Fruit fly (Drosophila melanogaster) ovary, adult (tissue): ENCODE data around the gene CG7102.

Source experiments
- CG17801 ChIP-seq: fragments of 200-800 bp; optimal IDR thresholded peaks from 2 replicates; lab custom pipeline; 2019; ENCODE audit warnings: missing biosample characterization, mild to moderate bottlenecking, missing genetic modification characterization, moderate library complexity; ENCODE audit not compliant: partially characterized antibody

The CG7102 gene

DNA sequence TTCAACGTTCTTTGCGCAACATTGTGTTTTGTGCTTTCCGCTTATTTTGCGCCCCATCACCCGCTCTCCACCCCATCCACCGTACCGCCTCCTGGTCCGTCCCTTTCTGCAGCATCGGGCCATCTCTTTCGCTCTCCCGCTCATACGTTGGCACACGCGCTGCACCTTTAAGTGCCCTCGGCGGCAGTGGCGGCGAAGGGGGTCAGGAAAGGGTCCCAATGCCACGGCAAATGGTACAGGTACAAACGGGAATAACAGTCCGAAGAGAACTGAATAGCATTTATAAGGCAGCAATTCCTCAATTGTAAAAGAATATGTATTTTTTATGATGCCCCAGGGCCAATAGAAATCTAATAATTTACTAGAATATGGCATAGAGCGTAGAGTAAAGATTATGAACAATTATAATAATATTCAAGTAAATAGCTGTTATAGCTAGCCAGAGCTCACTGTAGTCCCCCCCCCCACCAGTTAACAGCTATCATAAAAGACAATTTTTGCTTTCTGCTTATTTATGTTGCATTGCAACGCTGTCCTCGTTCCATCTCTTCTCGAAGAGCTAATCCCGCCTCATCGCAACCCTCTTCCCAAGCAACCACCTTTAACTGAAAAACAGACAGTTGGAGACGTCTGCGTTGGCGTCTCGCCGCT lies 24.0 kb upstream of the CG7102 start:
- no peak for TF ChIP-seq CG17801 (GFP tag; lab: Kevin White, UChicago)

DNA sequence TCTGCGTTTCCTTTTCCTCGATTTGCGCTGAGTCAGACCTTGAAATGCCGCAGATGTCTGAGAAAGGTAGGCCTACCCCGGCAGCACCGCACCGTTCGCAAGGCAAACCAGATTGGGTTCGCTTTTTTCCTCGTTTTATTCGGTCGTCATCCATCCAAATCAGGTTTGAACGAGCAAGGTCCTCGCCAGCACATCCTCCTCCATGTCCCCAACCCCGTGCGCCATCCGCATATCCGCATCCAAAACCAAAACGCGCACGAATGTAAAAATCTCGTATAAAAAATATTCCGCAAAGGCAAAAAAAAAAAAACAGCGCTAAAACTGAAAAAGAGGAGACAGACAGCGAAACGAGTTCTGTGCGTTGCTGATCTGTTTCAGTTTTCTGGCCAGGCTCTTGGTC lies 22.5 kb upstream of the CG7102 start:
- no peak for TF ChIP-seq CG17801 (GFP tag; lab: Kevin White, UChicago)

DNA sequence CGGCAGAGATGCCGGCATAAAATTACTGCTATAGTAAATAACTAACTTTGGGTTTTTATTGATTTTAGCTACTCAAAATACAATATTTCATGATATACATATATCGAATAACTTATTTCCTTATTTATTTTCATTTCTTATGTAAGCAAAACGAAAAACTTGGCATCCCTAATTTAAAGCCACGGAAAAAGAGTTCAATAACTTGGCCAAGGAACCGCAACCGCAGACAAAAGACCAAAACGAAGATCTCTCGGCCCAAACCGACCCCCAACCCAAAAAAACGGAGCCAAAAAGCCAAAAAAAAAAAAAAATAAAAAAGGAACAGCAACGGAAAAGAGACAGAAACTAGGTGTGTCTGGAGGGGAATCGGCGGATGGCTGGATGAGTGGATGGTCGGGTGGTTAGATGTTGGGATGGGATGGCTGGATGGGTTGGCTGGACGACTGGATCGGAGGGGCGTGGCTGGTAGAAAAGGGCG lies 22.1 kb upstream of the CG7102 start:
- no peak for TF ChIP-seq CG17801 (GFP tag; lab: Kevin White, UChicago)

DNA sequence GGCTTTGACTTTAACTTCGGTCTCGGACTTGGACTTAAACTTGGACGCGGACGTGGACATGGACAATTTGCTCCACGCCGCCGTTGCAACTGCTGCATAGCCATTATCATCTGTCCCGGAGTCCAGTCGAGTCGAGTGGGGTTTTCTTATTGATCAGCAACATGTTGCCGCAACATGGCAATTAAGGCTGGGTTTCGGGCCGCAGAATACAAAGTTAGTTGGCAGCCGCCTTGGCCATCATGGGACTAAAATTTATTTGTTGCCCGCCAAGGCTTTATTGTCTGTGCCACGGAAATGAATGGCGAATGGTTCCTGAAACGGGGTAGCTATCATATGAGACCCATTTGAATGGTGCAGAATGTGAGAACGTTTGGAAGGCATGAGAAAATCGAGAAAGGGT lies 14.5 kb upstream of the CG7102 start:
- no peak for TF ChIP-seq CG17801 (GFP tag; lab: Kevin White, UChicago)

DNA sequence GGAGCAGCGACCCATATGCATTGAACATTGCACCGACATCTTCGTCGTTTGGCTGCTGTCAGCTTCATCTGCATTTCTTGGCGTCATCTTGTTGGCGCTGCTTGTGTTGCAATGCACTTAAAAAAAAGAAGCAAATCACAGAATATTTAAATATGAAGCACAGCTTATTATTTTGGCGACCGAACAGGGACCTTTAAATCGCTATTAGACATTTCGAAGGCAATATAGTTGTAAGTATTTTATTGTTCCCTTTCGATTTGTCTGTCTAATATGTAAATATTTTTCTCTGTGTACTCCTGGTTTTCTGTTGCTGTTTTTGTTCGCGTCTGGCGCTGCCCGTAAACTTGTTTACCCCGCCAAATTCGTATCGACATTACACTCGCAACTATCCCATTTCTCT lies 12.6 kb upstream of the CG7102 start:
- no peak for TF ChIP-seq CG17801 (GFP tag; lab: Kevin White, UChicago)

DNA sequence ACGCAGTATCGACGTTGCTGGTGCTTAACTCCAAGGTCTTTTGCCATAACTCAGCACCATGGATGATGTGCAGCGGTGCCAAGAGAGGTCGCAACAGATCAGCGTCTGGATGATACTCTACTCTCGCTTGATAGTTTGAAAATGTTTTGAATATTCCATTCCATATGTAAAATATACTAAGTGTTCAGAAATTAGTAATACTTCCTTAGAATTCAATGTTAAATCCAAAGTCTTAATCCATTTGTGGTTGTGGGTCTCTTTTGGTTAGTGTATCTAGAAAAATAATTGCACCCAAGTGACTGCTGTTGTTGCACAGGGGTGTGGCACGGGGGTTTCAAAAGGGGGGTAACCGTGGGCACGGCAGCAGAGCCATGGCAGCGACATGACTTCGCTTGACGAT lies 11.8 kb upstream of the CG7102 start:
- TF ChIP-seq CG17801 (GFP tag; lab: Kevin White, UChicago) = no peak

DNA sequence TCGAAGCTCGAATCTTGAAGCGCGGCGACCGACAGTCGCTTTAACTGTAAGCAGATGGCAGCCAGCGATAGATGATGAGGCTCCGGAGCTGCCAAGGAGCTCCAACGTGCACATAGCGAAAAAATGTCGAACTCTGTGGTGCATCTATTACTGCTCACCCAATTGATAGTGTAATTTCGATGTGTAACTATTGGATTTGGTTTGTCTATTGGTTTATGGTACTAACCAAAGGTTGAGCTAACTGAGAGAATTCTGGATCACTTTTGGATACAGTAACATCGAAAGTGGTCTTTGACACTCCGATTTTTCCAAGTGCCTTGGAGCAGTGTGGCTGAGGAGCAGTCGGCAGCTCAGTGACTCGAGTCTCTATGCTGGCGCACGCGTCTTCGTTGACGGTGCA lies 11.3 kb upstream of the CG7102 start:
- TF ChIP-seq CG17801 (GFP tag; lab: Kevin White, UChicago) = no peak

DNA sequence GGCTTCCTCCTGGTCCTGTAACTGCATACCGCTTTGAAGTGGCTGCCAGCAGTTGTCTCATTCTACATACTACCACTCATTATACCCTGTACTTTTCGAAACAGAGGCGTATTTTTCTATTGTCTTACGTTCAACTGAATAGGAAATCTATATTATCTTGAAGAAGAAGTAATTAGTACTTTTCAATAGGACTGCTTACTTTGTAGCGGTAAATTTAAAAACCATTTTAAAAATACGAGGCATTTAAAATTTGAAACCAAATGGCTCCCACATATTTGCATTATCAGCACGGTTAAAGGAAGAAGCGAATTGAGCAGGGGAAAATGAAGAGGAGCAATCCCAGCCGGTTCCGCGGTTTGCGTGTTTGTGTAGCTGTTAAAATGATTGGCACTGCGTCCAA lies 9.9 kb upstream of the CG7102 start:
- no peak for TF ChIP-seq CG17801 (GFP tag; lab: Kevin White, UChicago)

DNA sequence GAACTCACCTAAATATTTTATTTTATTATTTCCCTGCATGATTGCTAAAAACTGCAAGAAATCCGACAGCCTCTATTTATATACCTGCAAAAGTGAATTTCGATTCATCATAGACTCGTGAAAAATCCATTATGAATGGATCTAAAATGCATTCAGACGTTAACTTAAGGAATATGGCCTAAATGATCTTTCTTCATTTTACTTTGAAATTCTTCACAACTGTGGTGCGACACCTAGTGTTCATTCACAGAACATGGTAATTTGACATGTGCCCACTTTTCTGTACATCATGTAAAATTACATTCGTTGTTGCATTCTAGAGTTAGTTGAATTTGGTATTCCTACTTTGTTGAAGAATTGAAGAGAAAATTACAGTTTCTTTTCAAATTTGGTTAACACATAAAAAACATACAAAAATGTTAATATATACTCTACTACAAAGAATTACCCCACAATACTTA lies 3.4 kb upstream of the CG7102 start, which contains the start of gene Spn28Db:
Gene Spn28Db, minus strand, starts transcription at position 51 of the 461 bp plus-strand sequence.
- no peak for TF ChIP-seq CG17801 (GFP tag; lab: Kevin White, UChicago)

DNA sequence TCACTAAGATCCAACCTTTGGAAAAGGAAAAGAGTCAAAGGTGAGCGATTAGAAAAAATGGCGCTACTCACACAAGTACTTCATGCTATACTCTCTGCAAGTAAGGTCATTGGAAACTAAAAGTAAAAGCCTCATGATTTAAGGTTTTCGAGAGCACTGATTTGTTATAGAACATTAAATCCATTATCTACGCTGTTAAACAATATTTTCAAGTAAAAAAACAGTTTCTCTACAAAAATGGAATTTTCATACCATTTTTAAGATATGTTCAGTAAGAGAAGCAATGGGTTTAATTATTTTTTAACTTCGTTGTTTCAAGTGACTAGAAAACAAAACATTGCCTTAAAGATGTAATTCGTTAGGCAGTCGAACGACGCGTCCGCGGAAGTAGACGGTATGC lies 1.7 kb upstream of the CG7102 start, which contains the start of gene Spn28Da:
Gene Spn28Da, minus strand, starts transcription at position 101 of the 400 bp plus-strand sequence.
- no peak for TF ChIP-seq CG17801 (GFP tag; lab: Kevin White, UChicago)

DNA sequence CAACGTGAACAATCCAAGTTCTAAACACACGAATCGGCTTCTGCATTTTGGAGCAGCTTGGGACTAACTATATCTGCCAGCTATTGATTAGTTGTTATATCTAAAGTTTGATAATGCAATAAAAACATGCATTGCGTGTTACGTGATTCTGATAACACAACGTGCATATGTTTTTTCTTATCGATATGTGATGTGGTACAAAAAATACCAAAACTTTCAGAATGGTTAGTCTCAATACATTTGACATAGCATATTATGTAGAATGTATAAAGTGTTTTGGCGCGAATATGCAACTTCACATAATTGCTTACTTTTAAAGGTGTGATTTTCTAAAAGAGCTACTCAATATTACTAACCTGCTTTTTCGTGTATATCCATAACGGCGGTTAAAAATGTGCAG lies 1.4 kb downstream of the CG7102 start:
- TF ChIP-seq CG17801 (GFP tag; lab: Kevin White, UChicago) = no peak

DNA sequence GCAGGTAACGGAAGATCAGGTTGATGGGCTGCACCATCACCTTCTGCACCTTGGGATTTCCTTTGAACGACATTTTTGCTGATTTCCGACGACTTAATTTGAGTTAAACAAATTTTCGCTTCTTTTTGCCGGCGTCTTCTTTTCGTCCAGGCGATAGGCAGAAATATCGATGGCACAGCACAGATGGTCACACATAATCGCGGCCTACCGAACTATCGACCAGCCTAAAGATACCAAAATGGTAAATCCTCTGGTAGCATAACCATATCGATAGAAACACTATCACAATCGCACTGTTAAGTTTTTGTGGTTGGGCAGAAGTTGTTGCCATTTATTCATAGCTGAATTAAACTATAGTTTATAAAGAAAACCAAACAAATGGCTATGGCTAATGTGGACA lies 2.0 kb downstream of the CG7102 start, which contains the start of the genes SmE and CG34132:
Gene SmE, minus strand, starts transcription at position 180 of the 400 bp plus-strand sequence.
Gene CG34132, plus strand, starts transcription at position 233 of the 400 bp plus-strand sequence.
- no peak for TF ChIP-seq CG17801 (GFP tag; lab: Kevin White, UChicago)

DNA sequence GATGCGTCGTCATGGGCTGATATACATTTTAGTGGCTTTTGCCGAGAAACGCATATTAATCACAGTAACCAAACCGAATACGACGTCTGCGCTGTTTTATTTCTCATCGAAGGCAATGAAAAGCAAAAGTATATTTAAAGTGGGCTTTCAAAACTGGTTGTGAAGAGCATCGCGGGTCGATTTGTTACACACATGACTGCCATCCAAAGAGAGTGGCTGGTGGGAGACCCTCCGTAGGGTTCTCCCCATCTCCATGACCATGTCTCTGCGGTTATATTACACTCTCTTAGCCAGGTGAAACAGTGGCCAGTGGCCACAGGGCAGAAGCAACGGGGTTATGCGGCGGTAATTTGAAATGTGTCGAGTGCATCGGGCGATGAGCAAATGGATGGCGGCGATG lies 6.9 kb downstream of the CG7102 start:
- TF ChIP-seq CG17801 (GFP tag; lab: Kevin White, UChicago) = no peak

DNA sequence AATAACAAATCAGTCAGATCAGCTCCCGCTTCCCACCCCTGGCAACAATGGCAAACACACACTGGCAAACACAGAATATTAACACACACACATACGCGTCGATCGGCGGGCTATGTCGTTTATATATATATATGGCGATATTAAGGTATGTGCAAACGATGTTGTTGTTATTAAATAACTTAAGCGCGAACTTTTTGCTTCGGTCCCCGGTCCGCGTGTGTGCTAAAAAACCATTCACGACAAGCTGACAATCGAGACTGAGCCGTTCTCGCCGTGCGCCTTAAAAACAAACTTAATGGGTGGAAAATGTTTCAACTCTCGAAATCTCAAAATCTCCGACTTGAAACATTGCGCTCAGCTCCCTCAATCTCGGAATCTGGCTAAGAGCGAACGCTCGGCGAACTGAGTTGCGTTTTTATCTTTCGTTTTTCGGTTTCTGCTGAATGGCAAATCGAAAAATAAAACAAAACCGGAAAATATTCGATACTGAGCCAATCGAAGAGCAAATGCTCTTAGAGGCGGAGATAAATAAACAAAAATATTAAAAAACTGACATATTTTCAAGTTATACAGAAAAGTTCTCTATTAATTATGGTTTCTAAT lies 7.9 kb downstream of the CG7102 start, which contains the start of gene spz3:
Gene spz3, minus strand, starts transcription at position 261 of the 603 bp plus-strand sequence.
- TF ChIP-seq CG17801 (GFP tag; lab: Kevin White, UChicago) = no peak

DNA sequence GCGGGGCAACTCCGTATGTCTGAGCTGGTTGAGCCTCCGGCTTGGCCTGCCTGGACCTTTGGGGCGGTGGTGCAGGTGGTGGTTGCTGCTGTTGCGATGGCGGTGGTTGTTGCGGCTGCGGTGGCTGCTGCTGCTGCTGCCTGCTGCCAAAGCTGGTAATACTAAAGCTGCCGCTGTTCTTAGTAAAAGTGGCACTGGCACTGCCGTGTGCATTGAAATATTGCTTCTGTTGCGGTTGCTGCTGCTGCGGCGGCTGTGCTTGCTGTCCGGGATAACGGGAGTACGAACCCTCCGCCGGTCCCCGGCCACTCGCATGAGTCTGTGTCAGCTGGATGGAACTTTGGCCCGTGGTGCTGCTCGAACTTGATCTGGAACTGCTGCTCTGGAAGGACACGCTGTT lies 8.9 kb downstream of the CG7102 start:
- no peak for TF ChIP-seq CG17801 (GFP tag; lab: Kevin White, UChicago)
